Fruit fly (Drosophila melanogaster) whole organism, embryonic: Measurements from ENCODE around the gene bark.

Experiments
- Bteb2 ChIP-seq: fragments of 200-800 bp; sonication (Bioruptor generic); optimal IDR thresholded peaks from 2 replicates; lab custom pipeline; 2016; ENCODE audit warnings: missing biosample characterization, missing genetic modification characterization
- C15 ChIP-seq: fragments of 200-800 bp; sonication (Bioruptor generic); IDR thresholded peaks from 3 replicates; pipeline ENCODE4 v1.3.6; 2022; ENCODE audit warnings: missing biosample characterization, missing genetic modification characterization
- CG1024 ChIP-seq: fragments of 200-800 bp; sonication (Bioruptor generic); IDR thresholded peaks from 2 replicates; pipeline ENCODE4 v1.3.6; 2022; ENCODE audit warnings: missing biosample characterization, missing genetic modification characterization
- CG10274 ChIP-seq: fragments of 200-800 bp; sonication (Bioruptor generic); optimal IDR thresholded peaks from 3 replicates; lab custom pipeline; 2017; ENCODE audit warnings: missing biosample characterization, mild to moderate bottlenecking, missing genetic modification characterization
- CG11085 ChIP-seq: fragments of 200-800 bp; sonication (Bioruptor generic); IDR thresholded peaks from 2 replicates; pipeline ENCODE4 v1.3.6; 2022; ENCODE audit warnings: missing biosample characterization, missing genetic modification characterization
- CG11696 ChIP-seq: fragments of 200-800 bp; sonication (Bioruptor generic); IDR thresholded peaks from 2 replicates; pipeline ENCODE4 v1.3.6; 2022; ENCODE audit warnings: missing biosample characterization, missing genetic modification characterization
- CG11723 ChIP-seq: fragments of 200-800 bp; sonication (Bioruptor generic); optimal IDR thresholded peaks from 2 replicates; lab custom pipeline; 2017; ENCODE audit warnings: missing biosample characterization, mild to moderate bottlenecking, missing genetic modification characterization
- CG12155 ChIP-seq: fragments of 200-800 bp; sonication (Bioruptor generic); optimal IDR thresholded peaks from 3 replicates; lab custom pipeline; 2016; ENCODE audit warnings: missing biosample characterization, missing genetic modification characterization
- CG12219 ChIP-seq: fragments of 200-800 bp; sonication (Bioruptor generic); optimal IDR thresholded peaks from 3 replicates; lab custom pipeline; 2018; ENCODE audit warnings: missing biosample characterization, mild to moderate bottlenecking, missing genetic modification characterization
- CG12769 ChIP-seq: fragments of 200-800 bp; sonication (Bioruptor generic); optimal IDR thresholded peaks from 2 replicates; lab custom pipeline; 2019; ENCODE audit warnings: missing biosample characterization, mild to moderate bottlenecking, missing genetic modification characterization, moderate library complexity
- CG12942 ChIP-seq: fragments of 200-800 bp; sonication (Bioruptor generic); optimal IDR thresholded peaks from 3 replicates; lab custom pipeline; 2016; ENCODE audit warnings: missing biosample characterization, missing genetic modification characterization
- CG14441 ChIP-seq: fragments of 200-800 bp; sonication (Bioruptor generic); IDR thresholded peaks from 2 replicates; pipeline ENCODE4 v1.3.6; 2022; ENCODE audit warnings: missing biosample characterization, missing genetic modification characterization
- CG14710 ChIP-seq: fragments of 200-800 bp; sonication (Bioruptor generic); optimal IDR thresholded peaks from 3 replicates; lab custom pipeline; 2019; ENCODE audit warnings: missing biosample characterization, mild to moderate bottlenecking, missing genetic modification characterization, moderate library complexity
- CG15011 ChIP-seq: fragments of 200-800 bp; sonication (Bioruptor generic); optimal IDR thresholded peaks from 3 replicates; lab custom pipeline; 2018; ENCODE audit warnings: missing biosample characterization, mild to moderate bottlenecking, missing genetic modification characterization
- CG15269 ChIP-seq: fragments of 200-800 bp; sonication (Bioruptor generic); optimal IDR thresholded peaks from 2 replicates; lab custom pipeline; 2018; ENCODE audit warnings: missing biosample characterization, mild to moderate bottlenecking, missing genetic modification characterization, moderate library complexity
- CG18262 ChIP-seq: fragments of 200-800 bp; optimal IDR thresholded peaks from 3 replicates; lab custom pipeline; 2019; ENCODE audit warnings: missing biosample characterization, mild to moderate bottlenecking, missing genetic modification characterization, moderate library complexity
- CG1832 ChIP-seq: fragments of 200-800 bp; sonication (Bioruptor generic); optimal IDR thresholded peaks from 2 replicates; lab custom pipeline; 2017; ENCODE audit warnings: missing biosample characterization, mild to moderate bottlenecking, missing genetic modification characterization, inconsistent platforms
- CG2116 ChIP-seq: fragments of 200-800 bp; sonication (Bioruptor generic); optimal IDR thresholded peaks from 3 replicates; lab custom pipeline; 2018; ENCODE audit warnings: missing biosample characterization, mild to moderate bottlenecking, missing genetic modification characterization
- CG3281 ChIP-seq: fragments of 200-800 bp; sonication (Bioruptor generic); optimal IDR thresholded peaks from 3 replicates; lab custom pipeline; 2017; ENCODE audit warnings: missing biosample characterization, mild to moderate bottlenecking, missing genetic modification characterization
- CG3407 ChIP-seq: fragments of 200-800 bp; sonication (Bioruptor generic); optimal IDR thresholded peaks from 2 replicates; lab custom pipeline; 2018; ENCODE audit warnings: missing biosample characterization, mild to moderate bottlenecking, missing genetic modification characterization
- CG3838 ChIP-seq: fragments of 200-800 bp; sonication (Bioruptor generic); optimal IDR thresholded peaks from 3 replicates; lab custom pipeline; 2016; ENCODE audit warnings: missing biosample characterization, missing genetic modification characterization
- CG4360 ChIP-seq: fragments of 200-800 bp; sonication (Bioruptor generic); IDR thresholded peaks from 2 replicates; pipeline ENCODE4 v1.3.6; 2022; ENCODE audit warnings: missing biosample characterization, missing genetic modification characterization
- CG4820 ChIP-seq: fragments of 200-800 bp; sonication (Bioruptor generic); optimal IDR thresholded peaks from 3 replicates; lab custom pipeline; 2016; ENCODE audit warnings: missing biosample characterization, missing genetic modification characterization
- CG6813 ChIP-seq: fragments of 200-800 bp; sonication (Bioruptor generic); optimal IDR thresholded peaks from 2 replicates; lab custom pipeline; 2017; ENCODE audit warnings: missing biosample characterization, missing genetic modification characterization, mild to moderate bottlenecking, moderate library complexity, missing genetic modification reagents
- CG7745 ChIP-seq: fragments of 200-800 bp; sonication (Bioruptor generic); optimal IDR thresholded peaks from 2 replicates; lab custom pipeline; 2018; ENCODE audit warnings: missing biosample characterization, mild to moderate bottlenecking, missing genetic modification characterization, moderate library complexity
- CG9609 ChIP-seq: fragments of 200-800 bp; sonication (Bioruptor generic); optimal IDR thresholded peaks from 3 replicates; lab custom pipeline; 2016; ENCODE audit warnings: missing biosample characterization, missing genetic modification characterization
- CG9797 ChIP-seq: fragments of 200-800 bp; sonication (Bioruptor generic); optimal IDR thresholded peaks from 3 replicates; lab custom pipeline; 2018; ENCODE audit warnings: missing biosample characterization, mild to moderate bottlenecking, missing genetic modification characterization
- Doc2 ChIP-seq: fragments of 200-800 bp; sonication (Bioruptor generic); IDR thresholded peaks from 2 replicates; pipeline ENCODE4 v1.3.6; 2022; ENCODE audit warnings: missing biosample characterization, missing genetic modification characterization
- E2f2 ChIP-seq: fragments of 200-800 bp; sonication (Bioruptor generic); IDR thresholded peaks from 2 replicates; pipeline ENCODE4 v1.3.6; 2022; ENCODE audit warnings: missing biosample characterization, missing genetic modification characterization
- HmgZ ChIP-seq: fragments of 200-800 bp; sonication (Bioruptor generic); optimal IDR thresholded peaks from 2 replicates; lab custom pipeline; 2018; ENCODE audit warnings: missing biosample characterization, mild to moderate bottlenecking, missing genetic modification characterization
- Hr3 ChIP-seq: fragments of 200-800 bp; sonication (Bioruptor generic); optimal IDR thresholded peaks from 3 replicates; lab custom pipeline; 2016; ENCODE audit warnings: missing biosample characterization, missing genetic modification characterization
- MBD-R2 ChIP-seq: fragments of 200-800 bp; sonication (Bioruptor generic); IDR thresholded peaks from 2 replicates; pipeline ENCODE4 v1.3.6; 2022; ENCODE audit warnings: missing biosample characterization, missing genetic modification characterization
- Xbp1 ChIP-seq: fragments of 200-800 bp; sonication (Bioruptor generic); optimal IDR thresholded peaks from 3 replicates; lab custom pipeline; 2016; ENCODE audit warnings: missing biosample characterization, mild to moderate bottlenecking, missing genetic modification characterization
- bab2 ChIP-seq: fragments of 200-800 bp; sonication (Bioruptor generic); optimal IDR thresholded peaks from 2 replicates; lab custom pipeline; 2016; ENCODE audit warnings: missing biosample characterization, missing genetic modification characterization
- bbx ChIP-seq: fragments of 200-800 bp; sonication (Bioruptor generic); IDR thresholded peaks from 2 replicates; pipeline ENCODE4 v1.3.6; 2022; ENCODE audit warnings: missing biosample characterization, missing genetic modification characterization; ENCODE audit not compliant: partially characterized antibody
- cato ChIP-seq: fragments of 200-800 bp; sonication (Bioruptor generic); optimal IDR thresholded peaks from 2 replicates; lab custom pipeline; 2016; ENCODE audit warnings: missing biosample characterization, missing genetic modification characterization, borderline replicate concordance
- chn ChIP-seq: fragments of 200-800 bp; sonication (Bioruptor generic); optimal IDR thresholded peaks from 2 replicates; lab custom pipeline; 2016; ENCODE audit warnings: missing biosample characterization, missing genetic modification characterization
- dan ChIP-seq: fragments of 200-800 bp; sonication (Bioruptor generic); IDR thresholded peaks from 2 replicates; pipeline ENCODE4 v1.3.6; 2022; ENCODE audit warnings: missing biosample characterization, missing genetic modification characterization
- danr ChIP-seq: fragments of 200-800 bp; sonication (Bioruptor generic); IDR thresholded peaks from 2 replicates; pipeline ENCODE4 v1.3.6; 2022; ENCODE audit warnings: missing biosample characterization, missing genetic modification characterization
- dmrt99B ChIP-seq: fragments of 200-800 bp; sonication (Bioruptor generic); optimal IDR thresholded peaks from 2 replicates; lab custom pipeline; 2018; ENCODE audit warnings: missing biosample characterization, mild to moderate bottlenecking, missing genetic modification characterization, moderate library complexity
- eve ChIP-seq, 2 experiments: fragments of >200 bp; optimal IDR thresholded peaks; 2 replicates each; lab custom pipeline; 2017; ENCODE audit warnings: missing biosample characterization in 2 of 2, missing genetic modification characterization in 2 of 2
- gro ChIP-seq: fragments of 200-800 bp; sonication (Bioruptor generic); optimal IDR thresholded peaks from 2 replicates; lab custom pipeline; 2016; ENCODE audit warnings: missing biosample characterization, missing genetic modification characterization
- klu ChIP-seq: fragments of 200-800 bp; sonication (Bioruptor generic); IDR thresholded peaks from 2 replicates; pipeline ENCODE4 v1.3.6; 2022; ENCODE audit warnings: missing biosample characterization, missing genetic modification characterization
- lmd ChIP-seq: fragments of 200-800 bp; sonication (Bioruptor generic); IDR thresholded peaks from 2 replicates; pipeline ENCODE4 v1.3.6; 2022; ENCODE audit warnings: missing biosample characterization, missing genetic modification characterization
- mirr ChIP-seq: fragments of 200-800 bp; sonication (Bioruptor generic); optimal IDR thresholded peaks from 3 replicates; lab custom pipeline; 2018; ENCODE audit warnings: missing biosample characterization, mild to moderate bottlenecking, missing genetic modification characterization
- prd ChIP-seq, 3 experiments: fragments of >200 bp in 2 of 3; fragments of 200-800 bp in 1 of 3; sonication (Bioruptor generic) in 1 of 3; optimal IDR thresholded peaks in 2 of 3; IDR thresholded peaks in 1 of 3; 2 replicates in 2 of 3; 3 replicates in 1 of 3; pipeline versions ENCODE4 v1.3.6 to Lab custom; 2017 to 2022; ENCODE audit warnings: missing biosample characterization in 1 of 3, missing genetic modification characterization in 1 of 3
- sens ChIP-seq: fragments of 200-800 bp; sonication (Bioruptor generic); peaks from one replicate; lab custom pipeline; 2016; ENCODE audit warnings: missing biosample characterization, missing genetic modification characterization
- sens-2 ChIP-seq: fragments of 200-800 bp; sonication (Bioruptor generic); IDR thresholded peaks from 2 replicates; pipeline ENCODE4 v1.3.6; 2022; ENCODE audit warnings: missing biosample characterization, missing genetic modification characterization
- sim ChIP-seq: fragments of 200-800 bp; sonication (Bioruptor generic); IDR thresholded peaks from 2 replicates; pipeline ENCODE4 v1.3.6; 2022; ENCODE audit warnings: missing biosample characterization, missing genetic modification characterization
- sisA ChIP-seq: fragments of 200-800 bp; sonication (Bioruptor generic); IDR thresholded peaks from 2 replicates; pipeline ENCODE4 v1.3.6; 2022; ENCODE audit warnings: missing biosample characterization, missing genetic modification characterization
- sug ChIP-seq: fragments of 200-800 bp; optimal IDR thresholded peaks from 2 replicates; lab custom pipeline; 2019; ENCODE audit warnings: missing biosample characterization, mild to moderate bottlenecking, missing genetic modification characterization, moderate library complexity
- toy ChIP-seq: fragments of 200-800 bp; sonication (Bioruptor generic); IDR thresholded peaks from 2 replicates; pipeline ENCODE4 v1.3.6; 2022; ENCODE audit warnings: missing biosample characterization, missing genetic modification characterization
- yki ChIP-seq: fragments of >200 bp; optimal IDR thresholded peaks from 3 replicates; lab custom pipeline; 2018

The bark gene

DNA sequence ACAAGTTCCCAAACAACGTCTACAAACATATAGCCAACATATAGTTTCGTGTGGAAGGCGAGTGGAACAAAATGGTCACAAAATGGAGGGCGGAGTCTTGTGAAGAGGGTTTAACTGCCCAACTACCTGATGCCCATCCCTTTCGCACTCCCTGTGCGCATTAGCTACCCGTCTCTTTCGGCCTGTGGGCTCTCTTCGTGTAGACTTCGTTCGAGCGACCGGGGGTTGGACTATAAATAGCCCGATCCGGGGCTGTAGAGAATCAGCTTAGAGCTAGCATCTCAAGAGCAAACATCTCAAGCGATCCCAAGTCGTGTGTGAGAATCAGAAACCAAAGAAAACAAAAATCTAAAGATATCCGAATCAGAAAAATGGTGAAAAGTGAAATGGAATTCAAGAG, 38.4 kb downstream of the bark start, which contains the start of gene slp1:
Gene slp1, plus strand, starts transcription at position 263 of the 400 bp plus-strand sequence.
- no peak for TF ChIP-seq CG3281
- no peak for TF ChIP-seq bab2 (GFP tag; lab: Kevin White, UChicago)
- no peak for TF ChIP-seq CG14441 (GFP tag; lab: Robert Waterston, UW)
- no peak for TF ChIP-seq gro (GFP tag; lab: Kevin White, UChicago)
- no peak for TF ChIP-seq sens-2
- no peak for TF ChIP-seq CG11696 (GFP tag; lab: Robert Waterston, UW)
- TF ChIP-seq CG18262 (tag; lab: Kevin White, UChicago): no peak
- TF ChIP-seq chn: peak; percentile 6
- TF ChIP-seq CG4820 (GFP tag; lab: Kevin White, UChicago): no peak
- no peak for TF ChIP-seq CG3838 (GFP tag; lab: Kevin White, UChicago)
- TF ChIP-seq CG7745 (tag; lab: Kevin White, UChicago): no peak
- no peak for TF ChIP-seq MBD-R2 (GFP tag; lab: Robert Waterston, UW)
- no peak for TF ChIP-seq CG12155 (GFP tag; lab: Kevin White, UChicago)
- no peak for TF ChIP-seq CG12219 (GFP tag; lab: Kevin White, UChicago)
- TF ChIP-seq CG2116 (GFP tag; lab: Kevin White, UChicago): no peak
- TF ChIP-seq dmrt99B: no peak
- TF ChIP-seq mirr (GFP tag; lab: Kevin White, UChicago): no peak
- no peak for TF ChIP-seq CG15269 (tag; lab: Kevin White, UChicago)
- peak; percentile 94 for TF ChIP-seq CG1832 (GFP tag; lab: Kevin White, UChicago)
- no peak for TF ChIP-seq Xbp1
- no peak for TF ChIP-seq sug (tag; lab: Kevin White, UChicago)
- no peak for TF ChIP-seq CG9797 (GFP tag; lab: Kevin White, UChicago)
- TF ChIP-seq sim (GFP tag; lab: Robert Waterston, UW): no peak
- no peak for TF ChIP-seq C15 (GFP tag; lab: Robert Waterston, UW)
- TF ChIP-seq eve (GFP tag; optimal IDR thresholded peaks at IDR 0.05; lab: Kevin White, UChicago): no peak
- TF ChIP-seq HmgZ (tag; lab: Kevin White, UChicago): no peak
- TF ChIP-seq sisA (GFP tag; lab: Robert Waterston, UW): no peak
- no peak for TF ChIP-seq E2f2
- no peak for TF ChIP-seq danr (GFP tag; lab: Robert Waterston, UW)
- no peak for TF ChIP-seq yki (lab: Kevin White, UChicago)
- no peak for TF ChIP-seq cato (GFP tag; lab: Kevin White, UChicago)
- TF ChIP-seq CG10274 (GFP tag; lab: Kevin White, UChicago): no peak
- no peak for TF ChIP-seq CG1024 (GFP tag; lab: Robert Waterston, UW)
- no peak for TF ChIP-seq CG6813 (GFP tag; lab: Kevin White, UChicago)
- no peak for TF ChIP-seq CG9609 (GFP tag; lab: Kevin White, UChicago)
- no peak for TF ChIP-seq CG15011
- no peak for TF ChIP-seq Hr3 (GFP tag; lab: Kevin White, UChicago)
- TF ChIP-seq dan (GFP tag; lab: Robert Waterston, UW): no peak
- peak; percentile 65 for TF ChIP-seq sens (GFP tag; lab: Kevin White, UChicago)
- no peak for TF ChIP-seq CG14710 (tag; lab: Kevin White, UChicago)
- no peak for TF ChIP-seq CG3407 (GFP tag; lab: Kevin White, UChicago)
- no peak for TF ChIP-seq CG4360
- TF ChIP-seq Bteb2 (GFP tag; lab: Kevin White, UChicago): no peak
- TF ChIP-seq prd (optimal IDR thresholded peaks at IDR 0.05; lab: Kevin White, UChicago): no peak
- TF ChIP-seq prd (GFP tag; IDR thresholded peaks at IDR 0.05; lab: Robert Waterston, UW): no peak; the same call in 2 of the 3 replicates
- no peak for TF ChIP-seq klu (GFP tag; lab: Robert Waterston, UW)
- no peak for TF ChIP-seq toy (GFP tag; lab: Robert Waterston, UW)
- no peak for TF ChIP-seq CG11085 (GFP tag; lab: Robert Waterston, UW)
- TF ChIP-seq CG11723 (GFP tag; lab: Kevin White, UChicago): no peak
- peak; percentile 38; the same call in 1 of the 2 replicates for TF ChIP-seq bbx (GFP tag; lab: Robert Waterston, UW)
- TF ChIP-seq lmd (GFP tag; lab: Robert Waterston, UW): no peak
- no peak for TF ChIP-seq CG12942 (GFP tag; lab: Kevin White, UChicago)
- no peak for TF ChIP-seq Doc2 (GFP tag; lab: Robert Waterston, UW)
- no peak for TF ChIP-seq CG12769 (tag; lab: Kevin White, UChicago)
